Worm (Caenorhabditis elegans) whole organism, L1 larva: ENCODE results near the gene swip-10.

Source experiments
- ama-1 ChIP-seq: fragments of 150-350 bp; optimal IDR thresholded peaks from 2 replicates; lab custom pipeline; 2014
- ceh-82 ChIP-seq, 3 experiments: fragments of 150-350 bp in 1 of 3; sonication (generic microtip) in 2 of 3; optimal IDR thresholded peaks; 2 replicates each; lab custom pipeline; 2014 to 2017; ENCODE audit warnings: missing biosample characterization in 3 of 3, missing genetic modification characterization in 3 of 3
- fkh-10 ChIP-seq: sonication (generic microtip); optimal IDR thresholded peaks from 2 replicates; lab custom pipeline; 2017; ENCODE audit warnings: missing biosample characterization, missing genetic modification reagents, missing genetic modification characterization
- grh-1 ChIP-seq: fragments of 200-800 bp; sonication (Bioruptor generic); IDR thresholded peaks from 2 replicates; pipeline ENCODE4 v1.3.6; 2022; ENCODE audit warnings: missing genetic modification reagents, missing genetic modification characterization, missing compliant biosample characterization
- lin-13 ChIP-seq: fragments of 150-350 bp; optimal IDR thresholded peaks from 2 replicates; lab custom pipeline; 2014; ENCODE audit warnings: missing biosample characterization, missing genetic modification reagents, missing genetic modification characterization
- lin-14 ChIP-seq: fragments of 200-800 bp; sonication (Bioruptor generic); optimal IDR thresholded peaks from 2 replicates; lab custom pipeline; 2018; ENCODE audit warnings: mild to moderate bottlenecking, missing genetic modification characterization, moderate library complexity, missing compliant biosample characterization
- lin-39 ChIP-seq: fragments of 150-350 bp; optimal IDR thresholded peaks from 2 replicates; lab custom pipeline; 2014; ENCODE audit warnings: missing biosample characterization, missing genetic modification reagents, missing genetic modification characterization
- nhr-77 ChIP-seq: fragments of 150-350 bp; optimal IDR thresholded peaks from 2 replicates; lab custom pipeline; 2014; ENCODE audit warnings: missing biosample characterization, missing genetic modification characterization
- pag-3 ChIP-seq: sonication (generic microtip); optimal IDR thresholded peaks from 2 replicates; lab custom pipeline; 2017; ENCODE audit warnings: missing genetic modification characterization, mild to moderate bottlenecking, missing compliant biosample characterization, antibody characterized with exemption, borderline replicate concordance; ENCODE audit not compliant: insufficient read depth
- sup-37 ChIP-seq: fragments of 200-800 bp; sonication (Bioruptor generic); optimal IDR thresholded peaks from 2 replicates; lab custom pipeline; 2018; ENCODE audit warnings: mild to moderate bottlenecking, missing genetic modification characterization, missing compliant biosample characterization
- unc-62 ChIP-seq: fragments of 150-350 bp; optimal IDR thresholded peaks from 2 replicates; lab custom pipeline; 2014; ENCODE audit warnings: missing biosample characterization, missing genetic modification reagents, missing genetic modification characterization
- zag-1 ChIP-seq: fragments of 150-350 bp; optimal IDR thresholded peaks from 2 replicates; lab custom pipeline; 2014; ENCODE audit warnings: missing biosample characterization, missing genetic modification characterization

ce11 chrX:2084988-2085387 is 33.1 kb downstream of the swip-10 start, which contains the start of gene F49H12.2:
- TF ChIP-seq unc-62 (GFP tag; lab: Kevin White, UChicago) (no peak), grh-1 (GFP tag; lab: Robert Waterston, UW) (no peak), lin-39 (tag; lab: Kevin White, UChicago) (no peak), fkh-10 (no peak), lin-14 (GFP tag; lab: Kevin White, UChicago) (no peak), lin-13 (GFP tag; lab: Kevin White, UChicago) (no peak), ceh-82 (tag; optimal IDR thresholded peaks at IDR 0.05; lab: Kevin White, UChicago) (no peak), pag-3 (tag; lab: Kevin White, UChicago) (no peak), sup-37 (no peak), zag-1 (tag; lab: Kevin White, UChicago) (no peak), ama-1 (no peak), nhr-77 (no peak)
